Fruit fly (Drosophila melanogaster): ENCODE data around the gene CG44088.

CG44088 gene

dm6 chr3R:4811936-4812534 lies 37.2 kb upstream of the CG44088 start, which contains the start of the genes Hus1-like and ctrip (continued):
- TF ChIP-seq ss (GFP tag; optimal IDR thresholded peaks at IDR 0.05), result peak; percentile 21 to 33
- no peak for TF ChIP-seq topi (GFP tag; optimal IDR thresholded peaks at IDR 0.05)
- TF ChIP-seq cyc (GFP tag; optimal IDR thresholded peaks at IDR 0.05), result no peak
- TF ChIP-seq CG34406 (GFP tag; optimal IDR thresholded peaks at IDR 0.05), result no peak
- TF ChIP-seq Ets96B (tag; optimal IDR thresholded peaks at IDR 0.05), result no peak
- TF ChIP-seq CG8632 (GFP tag; optimal IDR thresholded peaks at IDR 0.05), result no peak
- no peak for TF ChIP-seq CG10669 (GFP tag; optimal IDR thresholded peaks at IDR 0.05)
- peak; percentile 46 for TF ChIP-seq dsx (GFP tag; optimal IDR thresholded peaks at IDR 0.05; ENCODE audit: poor library complexity, severe bottlenecking)
- TF ChIP-seq spab (GFP tag; optimal IDR thresholded peaks at IDR 0.05), result no peak
- TF ChIP-seq OdsH (GFP tag; optimal IDR thresholded peaks at IDR 0.05), result peak; percentile 16
- no peak for TF ChIP-seq CG8319 (GFP tag; optimal IDR thresholded peaks at IDR 0.05)
- no peak for TF ChIP-seq CG32006 (GFP tag; optimal IDR thresholded peaks at IDR 0.05)
- TF ChIP-seq Sox102F (GFP tag; optimal IDR thresholded peaks at IDR 0.05), result no peak
- TF ChIP-seq CG11902 (GFP tag; optimal IDR thresholded peaks at IDR 0.05), result no peak
- peak; percentile 8 for TF ChIP-seq vri (GFP tag; optimal IDR thresholded peaks at IDR 0.05)
- no peak for TF ChIP-seq svp (GFP tag)
- TF ChIP-seq CG15336 (GFP tag; IDR thresholded peaks at IDR 0.05), result no peak
- no peak for TF ChIP-seq CG31627 (GFP tag; optimal IDR thresholded peaks at IDR 0.05)
- TF ChIP-seq Hr39 (GFP tag; optimal IDR thresholded peaks at IDR 0.05), result no peak
- TF ChIP-seq CG16779 (tag; optimal IDR thresholded peaks at IDR 0.05), result no peak
- TF ChIP-seq CG9139 (GFP tag; optimal IDR thresholded peaks at IDR 0.05), result no peak

dm6 chr3R:4811124-4811935 lies 36.5 kb upstream of the CG44088 start, which contains the start of gene Gmppb:
Gene Gmppb (plus strand): TSS chr3R:4811444.
- peak; percentile 54 for TF ChIP-seq Blimp-1 (GFP tag; optimal IDR thresholded peaks at IDR 0.05)
- no peak for TF ChIP-seq CG7368 (GFP tag; optimal IDR thresholded peaks at IDR 0.05)
- TF ChIP-seq CG6854 (GFP tag; optimal IDR thresholded peaks at IDR 0.05), result peak; percentile 62
- 0 out of 3 replicates have a peak, but pooled peaks have one; percentile 10 for TF ChIP-seq CG8119 (GFP tag; IDR thresholded peaks at IDR 0.05)
- TF ChIP-seq CG8632 (GFP tag; optimal IDR thresholded peaks at IDR 0.05), result no peak
- TF ChIP-seq CG8319 (GFP tag; optimal IDR thresholded peaks at IDR 0.05), result no peak
- no peak for TF ChIP-seq CG6808 (GFP tag; optimal IDR thresholded peaks at IDR 0.05)
- no peak for TF ChIP-seq CG6163 (GFP tag; IDR thresholded peaks at IDR 0.05)
- peak; percentile 70 for TF ChIP-seq Eip78C (GFP tag)
- no peak for TF ChIP-seq svp (GFP tag)
- no peak for TF ChIP-seq spab (GFP tag; optimal IDR thresholded peaks at IDR 0.05)

- TF ChIP-seq Eip75B (GFP tag; optimal IDR thresholded peaks at IDR 0.05) (peak; percentile 64), CG11294 (GFP tag; IDR thresholded peaks at IDR 0.05) (no peak), CG7368 (GFP tag; optimal IDR thresholded peaks at IDR 0.05) (peak; percentile 10), vri (GFP tag; optimal IDR thresholded peaks at IDR 0.05) (peak; percentile 65), dac (GFP tag; optimal IDR thresholded peaks at IDR 0.05) (no peak), CG3919 (GFP tag; optimal IDR thresholded peaks at IDR 0.05) (peak; percentile 30), Blimp-1 (GFP tag; optimal IDR thresholded peaks at IDR 0.05) (peak; percentile 58), CG15336 (GFP tag; IDR thresholded peaks at IDR 0.05) (peak; percentile 21; the same call in 1 of the 2 replicates), Hr38 (GFP tag; optimal IDR thresholded peaks at IDR 0.05) (no peak), topi (GFP tag; optimal IDR thresholded peaks at IDR 0.05) (peak; percentile 49), CG3032 (tag; optimal IDR thresholded peaks at IDR 0.05) (peak; percentile 32), CG34406 (GFP tag; optimal IDR thresholded peaks at IDR 0.05) (no peak), CG6276 (GFP tag; optimal IDR thresholded peaks at IDR 0.05) (no peak), Ets96B (tag; optimal IDR thresholded peaks at IDR 0.05) (peak; percentile 4), fd59A (GFP tag; optimal IDR thresholded peaks at IDR 0.05) (no peak), Sox14 (GFP tag; optimal IDR thresholded peaks at IDR 0.05) (peak; percentile 94), Eip93F (GFP tag; optimal IDR thresholded peaks at IDR 0.05) (peak; percentile 84), Gug (GFP tag; IDR thresholded peaks at IDR 0.05) (no peak), Eip78C (GFP tag) (peak; percentile 74), cyc (GFP tag; optimal IDR thresholded peaks at IDR 0.05) (no peak), net (GFP tag; optimal IDR thresholded peaks at IDR 0.05) (peak; percentile 9), Sox102F (GFP tag; optimal IDR thresholded peaks at IDR 0.05) (peak; percentile 70), CG4318 (GFP tag; optimal IDR thresholded peaks at IDR 0.05) (no peak), salr (GFP tag; optimal IDR thresholded peaks at IDR 0.05) (no peak), Smox (GFP tag; optimal IDR thresholded peaks at IDR 0.05) (no peak)
Observed at dm6 chr3R:4809944-4810653, 35.2 kb upstream of the CG44088 start.
